Fruit fly (Drosophila melanogaster): Measurements from ENCODE around the gene Prosbeta7.
A peak's percentile ranks its signal among the peaks of the same experiment; 100 is the strongest.

Gene Prosbeta7

DNA sequence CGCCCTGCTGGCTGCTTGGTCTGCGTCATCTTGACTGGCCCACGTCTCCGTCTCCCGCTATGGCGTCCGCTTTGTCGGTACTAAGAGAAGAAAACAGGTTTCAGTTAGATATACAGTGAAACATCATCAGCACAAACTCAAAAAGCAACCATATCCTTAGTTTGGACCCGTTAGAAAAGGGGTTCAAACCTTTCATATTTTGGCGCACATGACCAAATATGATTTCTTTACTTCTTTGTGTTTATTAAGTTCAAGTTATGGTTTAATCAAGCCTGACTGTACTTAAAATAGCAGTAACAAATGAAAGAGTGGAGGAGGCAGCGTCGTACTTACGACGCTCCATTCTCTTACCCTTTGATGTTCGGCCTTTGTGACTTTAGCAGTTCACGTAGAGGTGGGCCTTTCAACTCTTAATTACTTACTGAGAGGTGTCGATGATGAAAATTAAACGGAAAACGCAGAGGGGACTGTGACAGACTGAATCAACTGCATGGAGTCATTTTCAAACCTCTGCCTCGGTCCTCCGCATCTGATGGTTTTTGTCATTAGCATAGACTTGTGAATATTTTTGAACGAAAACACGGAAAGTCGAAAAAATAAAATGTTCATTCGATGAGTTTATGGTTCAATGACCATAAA, 3.6 kb upstream of the Prosbeta7 start (continued):
- peak; percentile 86 for TF ChIP-seq CG14441 (GFP tag; IDR thresholded peaks at IDR 0.05)
- peak; percentile 54 for TF ChIP-seq Hr3 (GFP tag; optimal IDR thresholded peaks at IDR 0.05)
- TF ChIP-seq fd96Cb (tag; optimal IDR thresholded peaks at IDR 0.05) = peak; percentile 81
- TF ChIP-seq sd (tag; optimal IDR thresholded peaks at IDR 0.05) = peak; percentile 61
- no peak for TF ChIP-seq CG14860 (GFP tag; IDR thresholded peaks at IDR 0.05; ENCODE audit: partially characterized antibody)
- peak; percentile 88 for TF ChIP-seq CG14014 (GFP tag; IDR thresholded peaks at IDR 0.05)
- peak; percentile 90 for TF ChIP-seq CG11456 (GFP tag; IDR thresholded peaks at IDR 0.05)
- TF ChIP-seq CG12071 (GFP tag; optimal IDR thresholded peaks at IDR 0.05) = peak; percentile 84
- peak; percentile 85 to 91 for TF ChIP-seq dpn (GFP tag; optimal IDR thresholded peaks at IDR 0.05)
- TF ChIP-seq CG4617 (GFP tag; optimal IDR thresholded peaks at IDR 0.05; ENCODE audit: borderline replicate concordance) = peak; percentile 37
- TF ChIP-seq CG32767 (GFP tag; IDR thresholded peaks at IDR 0.05) = peak; percentile 78; the same call in 1 of the 2 replicates
- peak; percentile 81 for TF ChIP-seq CG6813 (GFP tag; optimal IDR thresholded peaks at IDR 0.05)
- peak; percentile 90 for TF ChIP-seq Ptx1 (GFP tag; IDR thresholded peaks at IDR 0.05)
- peak; percentile 74 for TF ChIP-seq CG16863 (GFP tag; optimal IDR thresholded peaks at IDR 0.05)
- peak; percentile 85 for TF ChIP-seq Dbx (GFP tag; IDR thresholded peaks at IDR 0.05)
- no peak for TF ChIP-seq scrt (GFP tag; optimal IDR thresholded peaks at IDR 0.05)
- peak; percentile 68; the same call in 2 of the 3 replicates for TF ChIP-seq CG11560 (tag; IDR thresholded peaks at IDR 0.05)
- peak; percentile 46 for TF ChIP-seq ash1 (GFP tag; optimal IDR thresholded peaks at IDR 0.05)
- TF ChIP-seq unpg (GFP tag; optimal IDR thresholded peaks at IDR 0.05) = peak; percentile 85
- peak; percentile 82 for TF ChIP-seq CG10209 (GFP tag; optimal IDR thresholded peaks at IDR 0.05)
- peak; percentile 55 for TF ChIP-seq CG2875 (GFP tag; optimal IDR thresholded peaks at IDR 0.05)
- no peak for TF ChIP-seq CG8478 (optimal IDR thresholded peaks at IDR 0.05)
- TF ChIP-seq CG2129 (GFP tag; IDR thresholded peaks at IDR 0.05; ENCODE audit: partially characterized antibody) = no peak
- TF ChIP-seq CG13424 (tag; optimal IDR thresholded peaks at IDR 0.05) = peak; percentile 76
- TF ChIP-seq CG8359 (GFP tag; optimal IDR thresholded peaks at IDR 0.05; ENCODE audit: borderline replicate concordance) = peak; percentile 38
- TF ChIP-seq CG2712 (tag; optimal IDR thresholded peaks at IDR 0.05) = peak; percentile 87
- peak; percentile 79 for TF ChIP-seq PHDP (tag; optimal IDR thresholded peaks at IDR 0.05)
- peak; percentile 82 for TF ChIP-seq NFAT (GFP tag; IDR thresholded peaks at IDR 0.05)
- TF ChIP-seq CG7271 (tag; optimal IDR thresholded peaks at IDR 0.05) = peak; percentile 26
- peak; percentile 85 for TF ChIP-seq Xrp1 (GFP tag; IDR thresholded peaks at IDR 0.05)
- peak; percentile 50 for TF ChIP-seq NC2α (GFP tag; optimal IDR thresholded peaks at IDR 0.05)
- peak; percentile 64 for TF ChIP-seq Oaz (GFP tag; IDR thresholded peaks at IDR 0.05)
- TF ChIP-seq sc (optimal IDR thresholded peaks at IDR 0.05) = no peak
- TF ChIP-seq sc (GFP tag; optimal IDR thresholded peaks at IDR 0.05) = peak; percentile 42
- peak; percentile 87 to 90 for TF ChIP-seq bsh (GFP tag; optimal IDR thresholded peaks at IDR 0.05)
- peak; percentile 71 for TF ChIP-seq CG17829 (tag; optimal IDR thresholded peaks at IDR 0.05)
- peak; percentile 78 for TF ChIP-seq CG11695 (GFP tag; IDR thresholded peaks at IDR 0.05)
- peak; percentile 89 for TF ChIP-seq gro (GFP tag; optimal IDR thresholded peaks at IDR 0.05)
- peak; percentile 91 for TF ChIP-seq CG2120 (GFP tag; optimal IDR thresholded peaks at IDR 0.05)
- peak; percentile 66; the same call in 1 of the 2 replicates for TF ChIP-seq sens-2 (GFP tag; IDR thresholded peaks at IDR 0.05)
- TF ChIP-seq Drgx (GFP tag; IDR thresholded peaks at IDR 0.05) = peak; percentile 94
- peak; percentile 27 for TF ChIP-seq sug (tag; optimal IDR thresholded peaks at IDR 0.05)
- no peak for TF ChIP-seq Doc3 (GFP tag; IDR thresholded peaks at IDR 0.05; ENCODE audit: partially characterized antibody)
- no peak for TF ChIP-seq Dll (GFP tag; IDR thresholded peaks at IDR 0.05; ENCODE audit: partially characterized antibody)
- peak; percentile 59 for TF ChIP-seq CG8089 (GFP tag; optimal IDR thresholded peaks at IDR 0.05)
- peak; percentile 20 for TF ChIP-seq zen (tag; optimal IDR thresholded peaks at IDR 0.05)
- TF ChIP-seq GATAe (GFP tag; conservative IDR thresholded peaks at IDR 0.05) = peak; percentile 39; the same call in 1 of the 2 replicates
- peak; percentile 63 for TF ChIP-seq CG13775 (GFP tag; optimal IDR thresholded peaks at IDR 0.05)
- no peak for TF ChIP-seq fru (optimal IDR thresholded peaks at IDR 0.05)
- TF ChIP-seq sima (GFP tag; optimal IDR thresholded peaks at IDR 0.05) = peak; percentile 30
